Worm (Caenorhabditis elegans) whole organism, L1 larva: ENCODE measurements around the gene sea-2.

Experiments used
- ama-1 ChIP-seq: fragments of 150-350 bp; optimal IDR thresholded peaks from 2 replicates; lab custom pipeline; 2014
- blmp-1 ChIP-seq: fragments of 150-350 bp; optimal IDR thresholded peaks from 2 replicates; lab custom pipeline; 2014; ENCODE audit warnings: missing biosample characterization, missing genetic modification characterization
- ces-1 ChIP-seq: fragments of 150-350 bp; optimal IDR thresholded peaks from 2 replicates; lab custom pipeline; 2014; ENCODE audit warnings: missing biosample characterization, missing genetic modification reagents, missing genetic modification characterization
- fkh-4 ChIP-seq: sonication (generic microtip); optimal IDR thresholded peaks from 2 replicates; lab custom pipeline; 2016; ENCODE audit warnings: missing compliant biosample characterization, missing genetic modification characterization, borderline replicate concordance
- jun-1 ChIP-seq: fragments of 150-350 bp; optimal IDR thresholded peaks from 2 replicates; lab custom pipeline; 2014; ENCODE audit warnings: missing biosample characterization, missing genetic modification reagents, missing genetic modification characterization
- lin-13 ChIP-seq: fragments of 150-350 bp; optimal IDR thresholded peaks from 2 replicates; lab custom pipeline; 2014; ENCODE audit warnings: missing biosample characterization, missing genetic modification reagents, missing genetic modification characterization
- lir-3 ChIP-seq: sonication (generic microtip); optimal IDR thresholded peaks from 2 replicates; lab custom pipeline; 2016; ENCODE audit warnings: mild to moderate bottlenecking, missing genetic modification characterization, moderate library complexity, missing compliant biosample characterization; ENCODE audit not compliant: poor library complexity
- lsy-2 ChIP-seq, 2 experiments: fragments of 150-350 bp; optimal IDR thresholded peaks; 2 replicates each; lab custom pipeline; 2014; ENCODE audit warnings: missing biosample characterization in 2 of 2, missing genetic modification characterization in 2 of 2
- mdl-1 ChIP-seq, 2 experiments: fragments of 150-350 bp; optimal IDR thresholded peaks; 2 replicates each; lab custom pipeline; 2014 to 2017; ENCODE audit warnings: missing biosample characterization in 2 of 2, missing genetic modification characterization in 2 of 2, inconsistent platforms in 1 of 2
- mef-2 ChIP-seq: fragments of 150-350 bp; optimal IDR thresholded peaks from 2 replicates; lab custom pipeline; 2014; ENCODE audit warnings: missing biosample characterization, missing genetic modification characterization
- nhr-11 ChIP-seq: fragments of 150-350 bp; optimal IDR thresholded peaks from 2 replicates; lab custom pipeline; 2014; ENCODE audit warnings: missing biosample characterization, missing genetic modification characterization
- nhr-237 ChIP-seq: fragments of 150-350 bp; optimal IDR thresholded peaks from 2 replicates; lab custom pipeline; 2014; ENCODE audit warnings: missing biosample characterization, missing genetic modification characterization
- nhr-76 ChIP-seq: sonication (generic microtip); optimal IDR thresholded peaks from 2 replicates; lab custom pipeline; 2017; ENCODE audit warnings: missing biosample characterization, missing genetic modification characterization
- ztf-11 ChIP-seq, 2 experiments: sonication (generic microtip); optimal IDR thresholded peaks; 2 replicates each; lab custom pipeline; 2016 to 2017; ENCODE audit warnings: missing genetic modification characterization in 2 of 2, missing biosample characterization in 1 of 2, missing compliant biosample characterization in 1 of 2

- no peak for TF ChIP-seq blmp-1 (tag; lab: Kevin White, UChicago)
- TF ChIP-seq nhr-76, result no peak
- no peak for TF ChIP-seq lin-13 (GFP tag; lab: Kevin White, UChicago)
- no peak for TF ChIP-seq lsy-2 (tag; optimal IDR thresholded peaks at IDR 0.05; lab: Kevin White, UChicago)
- TF ChIP-seq ces-1, result no peak
- no peak for TF ChIP-seq nhr-237 (tag; lab: Kevin White, UChicago)
- TF ChIP-seq lir-3 (tag; lab: Kevin White, UChicago), result no peak
- TF ChIP-seq mef-2, result no peak
- TF ChIP-seq fkh-4 (tag; lab: Kevin White, UChicago), result no peak
- TF ChIP-seq nhr-11 (tag; lab: Kevin White, UChicago), result no peak
- no peak for TF ChIP-seq ztf-11 (tag; optimal IDR thresholded peaks at IDR 0.05; lab: Kevin White, UChicago)
- no peak for TF ChIP-seq mdl-1 (tag; optimal IDR thresholded peaks at IDR 0.05; lab: Kevin White, UChicago)
- TF ChIP-seq ama-1 (lab: Kevin White, UChicago), result no peak
- TF ChIP-seq jun-1 (tag; lab: Kevin White, UChicago), result no peak
Observed at ce11 chrII:4007972-4008371, 57.8 kb downstream of the sea-2 start.
